Fruit fly (Drosophila melanogaster) Kc167 (cell line): ENCODE results near the gene CG8960.

ENCODE experiments used
- Myc ChIP-seq: fragments of >200 bp; optimal IDR thresholded peaks from 2 replicates; lab custom pipeline; 2017; ENCODE audit warnings: missing external identifiers
- Sin3A ChIP-seq: fragments of >200 bp; optimal IDR thresholded peaks from 2 replicates; lab custom pipeline; 2018; ENCODE audit warnings: missing external identifiers
- h ChIP-seq: fragments of >200 bp; optimal IDR thresholded peaks from 3 replicates; lab custom pipeline; 2018; ENCODE audit warnings: missing external identifiers
- insv ChIP-seq: fragments of >200 bp; optimal IDR thresholded peaks from 3 replicates; lab custom pipeline; 2018; ENCODE audit warnings: missing external identifiers
- psq ChIP-seq: fragments of >200 bp; optimal IDR thresholded peaks from 2 replicates; lab custom pipeline; 2017; ENCODE audit warnings: missing external identifiers
- ttk ChIP-seq: sonication (Bioruptor generic); optimal IDR thresholded peaks from 2 replicates; lab custom pipeline; 2017; ENCODE audit warnings: missing external identifiers

The CG8960 gene

dm6 chr3L:2164805-2165204 is 32.0 kb upstream of the CG8960 start:
- TF ChIP-seq Myc (lab: Kevin White, UChicago) (no peak), insv (lab: Kevin White, UChicago) (no peak), h (lab: Kevin White, UChicago) (no peak), ttk (lab: Kevin White, UChicago) (no peak), Sin3A (lab: Kevin White, UChicago) (no peak), psq (no peak)

DNA sequence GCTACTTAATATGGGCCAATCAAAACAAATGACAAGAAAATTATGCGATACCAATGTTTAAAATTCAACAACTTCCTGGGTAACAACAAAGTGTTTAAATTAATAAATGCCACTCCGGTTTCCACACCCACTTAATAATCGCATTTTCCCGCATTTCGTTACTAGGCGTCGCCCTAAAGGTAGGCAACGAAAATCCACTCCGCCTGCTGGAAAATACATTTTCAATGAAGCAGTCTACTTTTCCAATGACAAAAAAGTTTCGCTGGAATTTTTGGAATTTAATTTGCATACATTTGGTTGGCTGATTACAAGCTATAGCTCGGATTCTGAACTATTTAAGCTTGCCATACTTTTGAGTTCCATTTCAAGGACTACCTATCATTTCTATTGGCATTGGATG is 30.0 kb upstream of the CG8960 start:
- TF ChIP-seq Sin3A (lab: Kevin White, UChicago) (no peak), Myc (lab: Kevin White, UChicago) (no peak), insv (lab: Kevin White, UChicago) (no peak), h (lab: Kevin White, UChicago) (no peak), ttk (lab: Kevin White, UChicago) (no peak), psq (no peak)

DNA sequence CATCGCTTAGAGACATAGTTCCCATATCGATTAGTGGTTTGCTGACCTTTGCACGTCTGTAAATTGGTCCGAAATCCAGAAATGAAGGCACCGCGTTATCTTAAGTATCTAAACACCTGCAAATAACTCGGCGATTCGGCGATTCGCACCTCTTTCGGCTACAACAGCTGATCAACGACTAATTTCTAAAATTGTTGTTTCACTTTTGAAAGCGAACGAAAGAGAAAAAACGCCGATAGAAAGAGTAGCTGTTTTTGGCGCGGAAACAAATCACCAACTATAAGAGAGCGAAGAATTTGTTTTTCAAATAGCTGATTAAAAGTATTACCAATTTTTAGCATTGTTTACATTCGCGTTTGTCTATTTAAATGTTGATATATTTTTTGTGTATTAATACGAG is 27.9 kb upstream of the CG8960 start, which contains the start of gene CG15879:
Gene CG15879 (minus strand): TSS at position 155 of the 400 bp plus-strand sequence.
- TF ChIP-seq Sin3A (lab: Kevin White, UChicago) (no peak), insv (lab: Kevin White, UChicago) (no peak), h (lab: Kevin White, UChicago) (no peak), ttk (lab: Kevin White, UChicago) (no peak), psq (no peak), Myc (lab: Kevin White, UChicago) (no peak)

DNA sequence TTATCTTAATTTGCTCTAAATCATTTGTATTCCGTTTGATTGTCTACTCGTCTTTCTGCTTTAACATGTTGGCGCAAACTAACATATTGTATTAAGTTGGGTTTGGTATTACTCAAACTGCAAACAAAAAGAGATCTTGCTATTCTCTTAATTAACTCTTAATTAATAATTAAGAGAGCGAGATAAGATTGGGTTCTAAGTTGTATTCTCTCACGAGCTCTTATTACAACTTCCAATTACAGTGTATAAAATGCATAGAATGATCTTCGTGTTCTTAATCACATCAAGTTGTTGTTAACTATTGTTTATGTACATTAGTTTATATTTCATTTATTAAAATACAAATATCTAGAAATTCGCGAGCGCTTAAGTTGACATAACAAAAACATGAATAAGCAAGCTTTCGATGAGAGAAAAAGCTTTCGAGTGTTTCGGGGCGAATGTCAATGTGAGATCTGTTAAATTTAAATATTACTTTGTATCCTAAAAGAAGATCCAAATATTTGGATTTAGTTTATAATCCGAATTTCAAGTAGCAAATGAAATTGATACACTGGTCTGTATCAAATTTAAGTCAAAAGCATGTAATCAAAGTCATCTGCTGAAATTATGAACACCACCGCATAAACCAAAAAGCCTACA is 25.8 kb upstream of the CG8960 start, which contains the start of gene CG5704:
Gene CG5704 (minus strand): TSS at position 87 of the 642 bp plus-strand sequence.
- TF ChIP-seq Sin3A (lab: Kevin White, UChicago) (no peak), h (lab: Kevin White, UChicago) (no peak)

dm6 chr3L:2174232-2174631 is 22.6 kb upstream of the CG8960 start, which contains the start of gene CG15820:
Gene CG15820 (minus strand): TSS chr3L:2174332.
- TF ChIP-seq insv (lab: Kevin White, UChicago) (no peak), Sin3A (lab: Kevin White, UChicago) (no peak), h (lab: Kevin White, UChicago) (no peak), ttk (lab: Kevin White, UChicago) (no peak), Myc (lab: Kevin White, UChicago) (no peak), psq (no peak)

- TF ChIP-seq h (lab: Kevin White, UChicago): no peak
- no peak for TF ChIP-seq ttk (lab: Kevin White, UChicago)
- no peak for TF ChIP-seq insv (lab: Kevin White, UChicago)
- no peak for TF ChIP-seq Myc (lab: Kevin White, UChicago)
- no peak for TF ChIP-seq Sin3A (lab: Kevin White, UChicago)
- TF ChIP-seq psq: no peak
Observed at dm6 chr3L:2185630-2186029, 11.2 kb upstream of the CG8960 start, which contains the start of gene CG13810. Gene CG13810 (plus strand): TSS chr3L:2185930.

DNA sequence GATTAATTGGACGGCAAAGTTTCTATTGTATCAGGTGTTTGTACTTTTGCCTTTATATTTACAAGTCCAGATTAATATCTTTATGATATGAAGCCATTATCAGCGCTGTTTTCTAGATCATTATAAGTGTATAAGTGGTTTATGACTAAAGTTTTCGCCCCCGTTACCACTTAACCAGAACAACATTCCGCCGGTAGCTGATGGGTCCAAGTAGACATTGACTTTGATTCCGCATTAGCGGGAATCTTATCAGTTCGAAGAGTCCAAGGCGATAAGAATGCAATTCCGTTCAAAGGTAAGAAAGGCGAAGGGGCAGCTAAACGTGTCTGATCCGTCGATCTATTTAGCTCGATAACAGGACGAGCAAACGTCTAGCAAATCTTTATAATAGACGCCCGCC is 5.3 kb upstream of the CG8960 start:
- TF ChIP-seq insv (lab: Kevin White, UChicago) (no peak), h (lab: Kevin White, UChicago) (no peak), psq (no peak), Sin3A (lab: Kevin White, UChicago) (no peak), Myc (lab: Kevin White, UChicago) (no peak), ttk (lab: Kevin White, UChicago) (no peak)

DNA sequence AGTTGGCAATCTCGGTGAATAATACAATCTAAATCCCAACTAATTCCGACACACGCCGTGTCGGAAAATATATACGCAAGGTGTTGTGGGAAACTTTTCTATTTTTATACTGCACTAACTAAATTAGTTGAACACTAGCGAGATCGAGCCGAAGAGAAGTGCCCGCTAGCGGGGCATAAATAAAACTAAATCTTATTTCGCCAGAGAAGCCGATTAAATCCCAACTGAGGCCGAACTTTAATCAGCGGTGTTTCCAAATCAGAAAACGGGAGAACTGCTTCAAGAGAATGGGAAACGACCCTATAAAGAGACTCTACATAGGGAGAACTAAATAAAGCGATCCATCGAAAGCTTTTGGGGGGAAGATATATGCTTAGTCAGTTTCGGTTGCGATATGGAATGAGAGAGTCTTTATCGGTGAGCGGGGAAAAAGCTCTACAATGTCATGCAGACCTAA is 4.8 kb upstream of the CG8960 start, which contains the start of gene CG5707:
Gene CG5707 (minus strand): TSS at position 228 of the 457 bp plus-strand sequence.
- no peak for TF ChIP-seq Myc (lab: Kevin White, UChicago)
- TF ChIP-seq h (lab: Kevin White, UChicago): no peak
- TF ChIP-seq Sin3A (lab: Kevin White, UChicago): no peak
- no peak for TF ChIP-seq insv (lab: Kevin White, UChicago)
- no peak for TF ChIP-seq ttk (lab: Kevin White, UChicago)

dm6 chr3L:2212403-2212802 is 15.6 kb downstream of the CG8960 start, which contains the start of gene CG15878:
Gene CG15878 (minus strand): TSS chr3L:2212503.
- TF ChIP-seq h (lab: Kevin White, UChicago): no peak
- no peak for TF ChIP-seq Myc (lab: Kevin White, UChicago)
- TF ChIP-seq insv (lab: Kevin White, UChicago): no peak
- no peak for TF ChIP-seq Sin3A (lab: Kevin White, UChicago)
- no peak for TF ChIP-seq ttk (lab: Kevin White, UChicago)
- no peak for TF ChIP-seq psq

DNA sequence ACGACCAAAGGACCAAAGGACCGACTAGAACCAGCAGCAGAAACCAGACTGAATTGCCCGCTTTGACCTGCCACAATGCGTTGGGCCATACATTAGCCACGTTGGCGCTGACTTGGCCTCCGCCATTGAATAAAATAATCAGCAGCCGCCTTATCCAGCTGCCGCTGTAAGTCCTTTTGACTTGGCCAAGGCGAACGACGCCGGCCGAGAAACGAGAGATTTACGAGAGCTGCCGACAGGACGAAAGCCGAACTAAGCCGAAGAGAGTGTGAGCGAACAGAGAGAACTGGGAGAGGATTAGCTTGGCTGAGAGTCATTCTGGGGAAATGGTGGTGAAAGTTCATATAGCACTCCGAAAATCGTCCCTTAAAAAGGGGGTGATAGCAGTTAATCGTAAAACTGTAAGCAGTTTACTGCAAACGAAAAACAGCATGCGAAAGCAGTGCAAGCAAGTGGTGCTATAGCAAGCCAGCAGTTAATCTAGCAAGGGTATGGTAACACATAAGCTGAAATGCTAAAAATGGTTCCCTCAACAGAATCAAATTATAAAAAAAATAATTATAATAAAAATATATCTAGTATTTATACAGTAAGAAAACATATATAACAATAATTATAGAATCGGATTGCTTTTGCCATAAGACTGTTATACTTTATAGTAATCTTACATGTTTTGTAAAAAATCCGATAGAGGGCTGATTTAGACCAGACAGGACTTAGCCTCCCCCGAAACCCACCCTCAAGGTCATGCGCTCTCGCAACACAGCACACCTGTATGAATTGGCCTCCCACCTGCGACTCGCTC is 31.8 kb downstream of the CG8960 start:
- TF ChIP-seq Sin3A (lab: Kevin White, UChicago) (no peak), psq (no peak), insv (lab: Kevin White, UChicago) (no peak), ttk (lab: Kevin White, UChicago) (no peak), h (lab: Kevin White, UChicago) (no peak), Myc (lab: Kevin White, UChicago) (no peak)

- TF ChIP-seq insv (lab: Kevin White, UChicago) (no peak), ttk (lab: Kevin White, UChicago) (no peak)
Observed at dm6 chr3L:2229172-2229696, 32.4 kb downstream of the CG8960 start, which contains the start of gene Oseg2. Gene Oseg2 (plus strand): TSS chr3L:2229646.
